Fruit fly (Drosophila melanogaster) whole organism, pupa: Measurements from ENCODE around the gene CG46458.

Experiments used
- CG10348 ChIP-seq: fragments of 200-800 bp; sonication (Bioruptor generic); IDR thresholded peaks from 2 replicates; pipeline ENCODE4 v1.3.6; 2022; ENCODE audit warnings: missing biosample characterization, missing genetic modification characterization
- CG12605 ChIP-seq: fragments of 200-800 bp; sonication (Bioruptor generic); IDR thresholded peaks from 2 replicates; pipeline ENCODE4 v1.3.6; 2022; ENCODE audit warnings: missing biosample characterization, missing genetic modification characterization
- CG13204 ChIP-seq: fragments of 200-800 bp; sonication (Bioruptor generic); optimal IDR thresholded peaks from 2 replicates; lab custom pipeline; 2018; ENCODE audit warnings: missing biosample characterization, mild to moderate bottlenecking, missing genetic modification characterization, moderate library complexity
- CG14655 ChIP-seq: fragments of 200-800 bp; sonication (Bioruptor generic); optimal IDR thresholded peaks from 3 replicates; lab custom pipeline; 2017; ENCODE audit warnings: mild to moderate bottlenecking, missing biosample characterization, missing genetic modification reagents, missing genetic modification characterization
- CG15710 ChIP-seq: fragments of 200-800 bp; sonication (Bioruptor generic); optimal IDR thresholded peaks from 2 replicates; lab custom pipeline; 2018; ENCODE audit warnings: missing biosample characterization, mild to moderate bottlenecking, missing genetic modification characterization, moderate library complexity
- CG17806 ChIP-seq: fragments of 200-800 bp; sonication (Bioruptor generic); optimal IDR thresholded peaks from 2 replicates; lab custom pipeline; 2018; ENCODE audit warnings: missing biosample characterization, mild to moderate bottlenecking, missing genetic modification characterization, moderate library complexity
- CG32121 ChIP-seq: fragments of 200-800 bp; sonication (Bioruptor generic); IDR thresholded peaks from 2 replicates; pipeline ENCODE4 v1.3.6; 2022; ENCODE audit warnings: missing biosample characterization, missing genetic modification characterization
- CG34367 ChIP-seq: fragments of 200-800 bp; sonication (Bioruptor generic); optimal IDR thresholded peaks from 2 replicates; lab custom pipeline; 2018; ENCODE audit warnings: missing biosample characterization, mild to moderate bottlenecking, missing genetic modification characterization
- CG4496 ChIP-seq: fragments of 200-800 bp; sonication (Bioruptor generic); IDR thresholded peaks from 3 replicates; pipeline ENCODE4 v1.3.6; 2022; ENCODE audit warnings: missing biosample characterization, missing genetic modification characterization
- CG8159 ChIP-seq: fragments of 200-800 bp; sonication (Bioruptor generic); optimal IDR thresholded peaks from 3 replicates; lab custom pipeline; 2018; ENCODE audit warnings: missing biosample characterization, mild to moderate bottlenecking, missing genetic modification characterization, moderate library complexity
- CG8301 ChIP-seq: fragments of 200-800 bp; sonication (Bioruptor generic); optimal IDR thresholded peaks from 2 replicates; lab custom pipeline; 2018; ENCODE audit warnings: missing biosample characterization, mild to moderate bottlenecking, missing genetic modification characterization
- CG9948 ChIP-seq: fragments of 200-800 bp; sonication (Bioruptor generic); optimal IDR thresholded peaks from 2 replicates; lab custom pipeline; 2018; ENCODE audit warnings: missing biosample characterization, mild to moderate bottlenecking, missing genetic modification characterization, moderate library complexity
- D1 ChIP-seq: fragments of 200-800 bp; sonication (Bioruptor generic); optimal IDR thresholded peaks from 2 replicates; lab custom pipeline; 2018; ENCODE audit warnings: missing biosample characterization, mild to moderate bottlenecking, missing genetic modification characterization, moderate library complexity
- EcR ChIP-seq: fragments of 200-800 bp; sonication (Bioruptor generic); optimal IDR thresholded peaks from 3 replicates; lab custom pipeline; 2019; ENCODE audit warnings: missing biosample characterization, missing genetic modification characterization, mild to moderate bottlenecking, moderate library complexity, missing genetic modification reagents
- Ets98B ChIP-seq: fragments of 200-800 bp; sonication (Bioruptor generic); IDR thresholded peaks from 2 replicates; pipeline ENCODE4 v1.3.6; 2022; ENCODE audit warnings: missing biosample characterization, missing genetic modification characterization
- Pif1A ChIP-seq: fragments of 200-800 bp; sonication (Bioruptor generic); optimal IDR thresholded peaks from 3 replicates; lab custom pipeline; 2016; ENCODE audit warnings: missing biosample characterization, missing genetic modification characterization
- Pif1B ChIP-seq: fragments of 200-800 bp; sonication (Bioruptor generic); optimal IDR thresholded peaks from 3 replicates; lab custom pipeline; 2016; ENCODE audit warnings: missing biosample characterization, missing genetic modification characterization
- Snoo ChIP-seq: fragments of 200-800 bp; sonication (Bioruptor generic); optimal IDR thresholded peaks from 3 replicates; lab custom pipeline; 2017; ENCODE audit warnings: missing biosample characterization, mild to moderate bottlenecking, missing genetic modification characterization, inconsistent platforms
- fd96Ca ChIP-seq: fragments of 200-800 bp; sonication (Bioruptor generic); IDR thresholded peaks from 3 replicates; pipeline ENCODE4 v1.3.6; 2022; ENCODE audit warnings: missing biosample characterization, missing genetic modification characterization
- gl ChIP-seq: fragments of 200-800 bp; sonication (Bioruptor generic); optimal IDR thresholded peaks from 2 replicates; lab custom pipeline; 2018; ENCODE audit warnings: missing biosample characterization, mild to moderate bottlenecking, missing genetic modification characterization
- rn ChIP-seq: fragments of 200-800 bp; sonication (Bioruptor generic); IDR thresholded peaks from 2 replicates; pipeline ENCODE4 v1.3.6; 2022; ENCODE audit warnings: missing biosample characterization, missing genetic modification characterization

Gene CG46458

dm6 chr3R:6912251-6913215 lies 45.6 kb downstream of the CG46458 start:
- 0 out of 2 replicates have a peak, but pooled peaks have one; percentile 51 for TF ChIP-seq CG12605 (GFP tag; lab: Robert Waterston, UW)
- TF ChIP-seq CG17806, result peak; percentile 79
- TF ChIP-seq Snoo, result peak; percentile 78
- TF ChIP-seq CG8159, result peak; percentile 87
- peak; percentile 90 for TF ChIP-seq CG9948
- TF ChIP-seq CG8301 (tag; lab: Kevin White, UChicago), result peak; percentile 79
- TF ChIP-seq EcR (GFP tag; lab: Kevin White, UChicago), result no peak
- TF ChIP-seq Pif1B, result peak; percentile 47
- peak; percentile 86 for TF ChIP-seq CG4496 (GFP tag; lab: Robert Waterston, UW)
- TF ChIP-seq fd96Ca, result peak; percentile 56; the same call in 2 of the 3 replicates
- peak; percentile 59 for TF ChIP-seq Pif1A (GFP tag; lab: Kevin White, UChicago)
- peak; percentile 72 for TF ChIP-seq CG34367 (tag; lab: Kevin White, UChicago)
- no peak for TF ChIP-seq rn (GFP tag; lab: Robert Waterston, UW)
- peak; percentile 8 for TF ChIP-seq gl (tag; lab: Kevin White, UChicago)
- TF ChIP-seq CG32121 (GFP tag; lab: Robert Waterston, UW), result peak; percentile 74
- TF ChIP-seq Ets98B (GFP tag; lab: Robert Waterston, UW), result peak; percentile 67
- TF ChIP-seq CG10348 (GFP tag; lab: Robert Waterston, UW), result no peak
- peak; percentile 82 for TF ChIP-seq CG15710 (tag; lab: Kevin White, UChicago)
- TF ChIP-seq CG14655 (GFP tag; lab: Kevin White, UChicago), result peak; percentile 89
- TF ChIP-seq CG13204 (GFP tag; lab: Kevin White, UChicago), result peak; percentile 16
- TF ChIP-seq D1 (tag; lab: Kevin White, UChicago), result peak; percentile 89

dm6 chr3R:6909418-6909817 lies 48.8 kb downstream of the CG46458 start:
- no peak for TF ChIP-seq Ets98B (GFP tag; lab: Robert Waterston, UW)

dm6 chr3R:6908105-6908504 lies 50.1 kb downstream of the CG46458 start:
- TF ChIP-seq CG8301 (tag; lab: Kevin White, UChicago) (no peak), CG14655 (GFP tag; lab: Kevin White, UChicago) (no peak), D1 (tag; lab: Kevin White, UChicago) (peak; percentile 74), Pif1B (no peak), CG17806 (no peak), CG32121 (GFP tag; lab: Robert Waterston, UW) (no peak), CG8159 (no peak)

dm6 chr3R:6904299-6904698 lies 53.9 kb downstream of the CG46458 start:
- TF ChIP-seq CG17806 (no peak), Pif1B (no peak), Snoo (no peak), CG34367 (tag; lab: Kevin White, UChicago) (no peak), D1 (tag; lab: Kevin White, UChicago) (no peak), rn (GFP tag; lab: Robert Waterston, UW) (no peak), CG4496 (GFP tag; lab: Robert Waterston, UW) (no peak), fd96Ca (no peak), CG13204 (GFP tag; lab: Kevin White, UChicago) (no peak), CG8159 (no peak)
- TF ChIP-seq, all 21 proteins: peak for 0

- TF ChIP-seq CG8159, result peak; percentile 70
- no peak for TF ChIP-seq gl (tag; lab: Kevin White, UChicago)
- no peak for TF ChIP-seq CG13204 (GFP tag; lab: Kevin White, UChicago)
- TF ChIP-seq CG17806, result peak; percentile 58
- peak; percentile 58 for TF ChIP-seq CG14655 (GFP tag; lab: Kevin White, UChicago)
- peak; percentile 50 for TF ChIP-seq CG15710 (tag; lab: Kevin White, UChicago)
- no peak for TF ChIP-seq rn (GFP tag; lab: Robert Waterston, UW)
- peak; percentile 54 for TF ChIP-seq CG9948
- TF ChIP-seq CG8301 (tag; lab: Kevin White, UChicago), result peak; percentile 46
- TF ChIP-seq D1 (tag; lab: Kevin White, UChicago), result peak; percentile 41
- no peak for TF ChIP-seq Pif1A (GFP tag; lab: Kevin White, UChicago)
- TF ChIP-seq CG10348 (GFP tag; lab: Robert Waterston, UW), result no peak
- TF ChIP-seq Snoo, result peak; percentile 5
- peak; percentile 38 for TF ChIP-seq CG34367 (tag; lab: Kevin White, UChicago)
Observed at dm6 chr3R:6903289-6903791, 54.8 kb downstream of the CG46458 start.

- no peak for TF ChIP-seq CG10348 (GFP tag; lab: Robert Waterston, UW)
- peak; percentile 34 for TF ChIP-seq CG8159
- TF ChIP-seq CG13204 (GFP tag; lab: Kevin White, UChicago), result no peak
- no peak for TF ChIP-seq Pif1A (GFP tag; lab: Kevin White, UChicago)
Observed at dm6 chr3R:6898922-6899321, 59.2 kb downstream of the CG46458 start.
